Fruit fly (Drosophila melanogaster) whole organism, adult: ENCODE data around the gene CG44139.

ENCODE experiments used
- CG11617 ChIP-seq: fragments of 200-800 bp; sonication (Bioruptor generic); optimal IDR thresholded peaks from 2 replicates; lab custom pipeline; 2017; ENCODE audit warnings: mild to moderate bottlenecking, missing biosample characterization, missing genetic modification reagents, missing genetic modification characterization
- CG12768 ChIP-seq: fragments of 200-800 bp; sonication (Bioruptor generic); optimal IDR thresholded peaks from 2 replicates; lab custom pipeline; 2017; ENCODE audit warnings: missing biosample characterization, missing genetic modification characterization, mild to moderate bottlenecking, moderate library complexity, missing genetic modification reagents
- CG33017 ChIP-seq: fragments of 200-800 bp; sonication (Bioruptor generic); optimal IDR thresholded peaks from 2 replicates; lab custom pipeline; 2018; ENCODE audit warnings: missing biosample characterization, mild to moderate bottlenecking, missing genetic modification characterization, moderate library complexity
- CG5204 ChIP-seq: fragments of 200-800 bp; sonication (Bioruptor generic); optimal IDR thresholded peaks from 2 replicates; lab custom pipeline; 2016; ENCODE audit warnings: missing biosample characterization, missing genetic modification characterization
- CG7045 ChIP-seq: fragments of 200-800 bp; sonication (Bioruptor generic); optimal IDR thresholded peaks from 2 replicates; lab custom pipeline; 2017; ENCODE audit warnings: missing biosample characterization, mild to moderate bottlenecking, missing genetic modification characterization
- Crg-1 ChIP-seq: fragments of 200-800 bp; sonication (Bioruptor generic); optimal IDR thresholded peaks from 2 replicates; lab custom pipeline; 2016; ENCODE audit warnings: missing biosample characterization, missing genetic modification characterization
- Hr96 ChIP-seq: fragments of 200-800 bp; sonication (Bioruptor generic); optimal IDR thresholded peaks from 2 replicates; lab custom pipeline; 2016; ENCODE audit warnings: missing biosample characterization, missing genetic modification characterization
- Mnt ChIP-seq: fragments of 200-800 bp; sonication (Bioruptor generic); optimal IDR thresholded peaks from 2 replicates; lab custom pipeline; 2016; ENCODE audit warnings: missing biosample characterization, mild to moderate bottlenecking, missing genetic modification characterization
- bab1 ChIP-seq: fragments of 200-800 bp; sonication (Bioruptor generic); optimal IDR thresholded peaks from 3 replicates; lab custom pipeline; 2019; ENCODE audit warnings: missing biosample characterization, mild to moderate bottlenecking, missing genetic modification characterization, moderate library complexity
- cnc ChIP-seq, 2 experiments: fragments of >200 bp; optimal IDR thresholded peaks; 2 replicates each; lab custom pipeline; 2017
- kay ChIP-seq: fragments of 200-800 bp; sonication (Bioruptor generic); peaks from one replicate; lab custom pipeline; 2016; ENCODE audit warnings: missing biosample characterization, missing genetic modification characterization, borderline replicate concordance
- pad ChIP-seq: fragments of 200-800 bp; sonication (Bioruptor generic); optimal IDR thresholded peaks from 3 replicates; lab custom pipeline; 2017; ENCODE audit warnings: missing biosample characterization, missing genetic modification characterization, mild to moderate bottlenecking, moderate library complexity, missing genetic modification reagents
- tj ChIP-seq: fragments of 200-800 bp; sonication (Bioruptor generic); optimal IDR thresholded peaks from 3 replicates; lab custom pipeline; 2017; ENCODE audit warnings: missing biosample characterization, mild to moderate bottlenecking, missing genetic modification characterization, moderate library complexity

DNA sequence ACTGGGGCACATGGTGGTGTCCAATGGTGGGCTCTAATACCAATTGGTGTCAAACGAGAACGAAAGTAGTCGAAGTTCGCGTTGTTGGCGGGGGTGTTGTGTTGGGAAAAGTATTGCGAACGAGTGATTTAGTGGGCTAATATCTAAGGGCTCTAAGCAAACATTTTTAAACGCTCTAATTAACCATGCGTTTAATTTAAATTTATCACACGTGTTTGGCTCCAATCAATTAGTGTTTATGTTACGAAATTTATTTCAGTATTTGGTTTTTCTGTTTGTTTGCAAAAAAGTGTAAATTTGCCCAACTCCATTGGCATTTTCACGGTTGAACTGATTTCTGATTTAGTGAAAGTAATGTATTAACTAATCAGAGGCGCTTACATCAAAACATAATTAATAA lies 4.7 kb upstream of the CG44139 start, which contains the start of gene CG34447:
- no peak for TF ChIP-seq CG12768 (GFP tag; lab: Kevin White, UChicago)
- TF ChIP-seq bab1, result no peak
- TF ChIP-seq cnc (optimal IDR thresholded peaks at IDR 0.05; lab: Kevin White, UChicago), result no peak
- no peak for TF ChIP-seq CG5204 (GFP tag; lab: Kevin White, UChicago)
- TF ChIP-seq kay (GFP tag; lab: Kevin White, UChicago), result peak; percentile 39
- TF ChIP-seq tj (GFP tag; lab: Kevin White, UChicago), result no peak
- TF ChIP-seq CG7045, result no peak
- TF ChIP-seq CG11617 (GFP tag; lab: Kevin White, UChicago), result no peak
- TF ChIP-seq Mnt (GFP tag; lab: Kevin White, UChicago), result no peak
- no peak for TF ChIP-seq Crg-1 (GFP tag; lab: Kevin White, UChicago)
- no peak for TF ChIP-seq pad (GFP tag; lab: Kevin White, UChicago)
- TF ChIP-seq Hr96, result no peak
- no peak for TF ChIP-seq CG33017 (tag; lab: Kevin White, UChicago)
